6 fruit fly cellular contexts compared by ENCODE assay signal in genomic region chrX:9600818-9601732, dm6.
TF ChIP-seq lines count a peak whose summit lies in the region.

Gga (plus strand) TSS chrX:9601030.

- peak; percentile 29 to 36 for TF ChIP-seq CTCF in S2 (optimal IDR thresholded peaks at IDR 0.05; lab: Kevin White, UChicago)
- no peak for TF ChIP-seq CTCF in whole organism, embryonic (GFP tag; optimal IDR thresholded peaks at IDR 0.05; lab: Kevin White, UChicago)

TF ChIP-seq in whole organism, adult, 20 proteins besides CTCF, POLR2A, EP300 and RAD21 (continues in another document):
- TF ChIP-seq CG12768 (GFP tag; optimal IDR thresholded peaks at IDR 0.05; lab: Kevin White, UChicago) (no peak), CG33017 (tag; optimal IDR thresholded peaks at IDR 0.05; lab: Kevin White, UChicago) (no peak), CG11617 (GFP tag; optimal IDR thresholded peaks at IDR 0.05; lab: Kevin White, UChicago) (peak; percentile 4), CG7045 (GFP tag; optimal IDR thresholded peaks at IDR 0.05; lab: Kevin White, UChicago) (no peak), toe (GFP tag; optimal IDR thresholded peaks at IDR 0.05; lab: Kevin White, UChicago) (no peak), ovo (GFP tag; optimal IDR thresholded peaks at IDR 0.05; lab: Kevin White, UChicago) (peak; percentile 92), cic (GFP tag; optimal IDR thresholded peaks at IDR 0.05; lab: Kevin White, UChicago) (no peak), CG14711 (tag; optimal IDR thresholded peaks at IDR 0.05; lab: Kevin White, UChicago) (no peak), tj (GFP tag; optimal IDR thresholded peaks at IDR 0.05; lab: Kevin White, UChicago) (no peak), Hr96 (GFP tag; optimal IDR thresholded peaks at IDR 0.05; lab: Kevin White, UChicago) (no peak), bab1 (GFP tag; optimal IDR thresholded peaks at IDR 0.05; lab: Kevin White, UChicago) (peak; percentile 42), kay (GFP tag; lab: Kevin White, UChicago; ENCODE audit: borderline replicate concordance) (no peak), Clk (GFP tag; optimal IDR thresholded peaks at IDR 0.05; lab: Kevin White, UChicago) (no peak), CG7101 (tag; optimal IDR thresholded peaks at IDR 0.05; lab: Kevin White, UChicago) (peak; percentile 19), CG5204 (GFP tag; optimal IDR thresholded peaks at IDR 0.05; lab: Kevin White, UChicago) (no peak), pad (GFP tag; optimal IDR thresholded peaks at IDR 0.05; lab: Kevin White, UChicago) (peak; percentile 62), Crg-1 (GFP tag; optimal IDR thresholded peaks at IDR 0.05; lab: Kevin White, UChicago) (peak; percentile 1), cnc (optimal IDR thresholded peaks at IDR 0.05; lab: Kevin White, UChicago) (no peak), CG1620 (GFP tag; optimal IDR thresholded peaks at IDR 0.05; lab: Kevin White, UChicago) (peak; percentile 21)

TF ChIP-seq in whole organism, embryonic, 481 proteins besides CTCF, POLR2A, EP300 and RAD21 (continues in another document):
- TF ChIP-seq CG10147 (GFP tag; optimal IDR thresholded peaks at IDR 0.05; lab: Kevin White, UChicago) (no peak), CoRest (tag; optimal IDR thresholded peaks at IDR 0.05; lab: Kevin White, UChicago) (peak; percentile 7), Med (GFP tag; lab: Kevin White, UChicago) (peak; percentile 75), disco-r (GFP tag; optimal IDR thresholded peaks at IDR 0.05; lab: Kevin White, UChicago) (no peak), sug (tag; optimal IDR thresholded peaks at IDR 0.05; lab: Kevin White, UChicago) (peak; percentile 38), fd96Cb (tag; optimal IDR thresholded peaks at IDR 0.05; lab: Kevin White, UChicago) (no peak), Hmx (GFP tag; optimal IDR thresholded peaks at IDR 0.05; lab: Kevin White, UChicago) (no peak), Sry-δ (GFP tag; optimal IDR thresholded peaks at IDR 0.05; lab: Kevin White, UChicago) (peak; percentile 77), CG16813 (GFP tag; IDR thresholded peaks at IDR 0.05; lab: Robert Waterston, UW; ENCODE audit: partially characterized antibody) (peak; percentile 84), CG4707 (GFP tag; optimal IDR thresholded peaks at IDR 0.05; lab: Kevin White, UChicago) (peak; percentile 56), CG34422 (GFP tag; IDR thresholded peaks at IDR 0.05; lab: Robert Waterston, UW) (peak; percentile 54; the same call in 1 of the 3 replicates), knrl (GFP tag; IDR thresholded peaks at IDR 0.05; lab: Robert Waterston, UW; ENCODE audit: partially characterized antibody) (peak; percentile 84), hbn (GFP tag; IDR thresholded peaks at IDR 0.05; lab: Robert Waterston, UW; ENCODE audit: partially characterized antibody) (peak; percentile 87), ara (GFP tag; IDR thresholded peaks at IDR 0.05; lab: Robert Waterston, UW) (peak; percentile 30; the same call in 1 of the 2 replicates), BEAF-32 (GFP tag; optimal IDR thresholded peaks at IDR 0.05; lab: Kevin White, UChicago) (peak; percentile 89), B-H2 (GFP tag; optimal IDR thresholded peaks at IDR 0.05; lab: Kevin White, UChicago) (peak; percentile 66), CG18011 (GFP tag; optimal IDR thresholded peaks at IDR 0.05; lab: Kevin White, UChicago) (no peak), Dref (GFP tag; IDR thresholded peaks at IDR 0.05; lab: Robert Waterston, UW) (peak; percentile 93)

TF ChIP-seq in whole organism, prepupa, 60 proteins besides CTCF, POLR2A, EP300 and RAD21:
- TF ChIP-seq esn (GFP tag; optimal IDR thresholded peaks at IDR 0.05; lab: Kevin White, UChicago) (no peak), spab (GFP tag; optimal IDR thresholded peaks at IDR 0.05; lab: Kevin White, UChicago) (no peak), CG4318 (GFP tag; optimal IDR thresholded peaks at IDR 0.05; lab: Kevin White, UChicago) (no peak), Blimp-1 (GFP tag; optimal IDR thresholded peaks at IDR 0.05; lab: Kevin White, UChicago) (no peak), Ets21C (GFP tag; optimal IDR thresholded peaks at IDR 0.05; lab: Kevin White, UChicago) (no peak), fd85E (GFP tag; optimal IDR thresholded peaks at IDR 0.05; lab: Kevin White, UChicago) (no peak), CG6854 (GFP tag; optimal IDR thresholded peaks at IDR 0.05; lab: Kevin White, UChicago) (no peak), CG8119 (GFP tag; IDR thresholded peaks at IDR 0.05; lab: Robert Waterston, UW) (no peak), CG6808 (GFP tag; optimal IDR thresholded peaks at IDR 0.05; lab: Kevin White, UChicago) (peak; percentile 95), Hr38 (GFP tag; optimal IDR thresholded peaks at IDR 0.05; lab: Kevin White, UChicago) (no peak), svp (GFP tag; lab: Kevin White, UChicago) (peak; percentile 58), CG15336 (GFP tag; IDR thresholded peaks at IDR 0.05; lab: Robert Waterston, UW) (no peak), CG6792 (GFP tag; optimal IDR thresholded peaks at IDR 0.05; lab: Kevin White, UChicago) (no peak), CG8319 (GFP tag; optimal IDR thresholded peaks at IDR 0.05; lab: Kevin White, UChicago) (no peak)
TF ChIP-seq in whole organism, prepupa: peak in this region for 2.

TF ChIP-seq in whole organism, pupa, 21 proteins besides CTCF, POLR2A, EP300 and RAD21:
- 0 out of 3 replicates have a peak, but pooled peaks have one; percentile 18 for TF ChIP-seq CG4496 (GFP tag; IDR thresholded peaks at IDR 0.05; lab: Robert Waterston, UW)
- no peak for TF ChIP-seq EcR (GFP tag; optimal IDR thresholded peaks at IDR 0.05; lab: Kevin White, UChicago)
- TF ChIP-seq Pif1A (GFP tag; optimal IDR thresholded peaks at IDR 0.05; lab: Kevin White, UChicago): no peak
- no peak for TF ChIP-seq CG17806 (tag; optimal IDR thresholded peaks at IDR 0.05; lab: Kevin White, UChicago)
- TF ChIP-seq fd96Ca (GFP tag; IDR thresholded peaks at IDR 0.05; lab: Robert Waterston, UW): 0 out of 3 replicates have a peak, but pooled peaks have one; percentile 10
- no peak for TF ChIP-seq CG8159 (tag; optimal IDR thresholded peaks at IDR 0.05; lab: Kevin White, UChicago)
- TF ChIP-seq rn (GFP tag; IDR thresholded peaks at IDR 0.05; lab: Robert Waterston, UW): no peak
- TF ChIP-seq CG34367 (tag; optimal IDR thresholded peaks at IDR 0.05; lab: Kevin White, UChicago): no peak
- no peak for TF ChIP-seq CG13204 (GFP tag; optimal IDR thresholded peaks at IDR 0.05; lab: Kevin White, UChicago)
- peak; percentile 41; the same call in 1 of the 2 replicates for TF ChIP-seq CG32121 (GFP tag; IDR thresholded peaks at IDR 0.05; lab: Robert Waterston, UW)

TF ChIP-seq in whole organism, wandering third instar larva, 38 proteins besides CTCF, POLR2A, EP300 and RAD21:
- no peak for TF ChIP-seq Hnf4 (GFP tag; optimal IDR thresholded peaks at IDR 0.05; lab: Kevin White, UChicago)
- peak; percentile 10 for TF ChIP-seq h (GFP tag; optimal IDR thresholded peaks at IDR 0.05; lab: Kevin White, UChicago)
- TF ChIP-seq ey (GFP tag; optimal IDR thresholded peaks at IDR 0.05; lab: Kevin White, UChicago): no peak
- TF ChIP-seq Rel (GFP tag; optimal IDR thresholded peaks at IDR 0.05; lab: Kevin White, UChicago): no peak
- TF ChIP-seq Rel (tag; optimal IDR thresholded peaks at IDR 0.05; lab: Kevin White, UChicago): peak; percentile 22
- TF ChIP-seq Sp1 (GFP tag; optimal IDR thresholded peaks at IDR 0.05; lab: Kevin White, UChicago): peak; percentile 8
TF ChIP-seq in whole organism, wandering third instar larva: peak in this region for 3.
